Fruit fly (Drosophila melanogaster): ENCODE measurements around the gene CG5412.

The CG5412 gene

DNA sequence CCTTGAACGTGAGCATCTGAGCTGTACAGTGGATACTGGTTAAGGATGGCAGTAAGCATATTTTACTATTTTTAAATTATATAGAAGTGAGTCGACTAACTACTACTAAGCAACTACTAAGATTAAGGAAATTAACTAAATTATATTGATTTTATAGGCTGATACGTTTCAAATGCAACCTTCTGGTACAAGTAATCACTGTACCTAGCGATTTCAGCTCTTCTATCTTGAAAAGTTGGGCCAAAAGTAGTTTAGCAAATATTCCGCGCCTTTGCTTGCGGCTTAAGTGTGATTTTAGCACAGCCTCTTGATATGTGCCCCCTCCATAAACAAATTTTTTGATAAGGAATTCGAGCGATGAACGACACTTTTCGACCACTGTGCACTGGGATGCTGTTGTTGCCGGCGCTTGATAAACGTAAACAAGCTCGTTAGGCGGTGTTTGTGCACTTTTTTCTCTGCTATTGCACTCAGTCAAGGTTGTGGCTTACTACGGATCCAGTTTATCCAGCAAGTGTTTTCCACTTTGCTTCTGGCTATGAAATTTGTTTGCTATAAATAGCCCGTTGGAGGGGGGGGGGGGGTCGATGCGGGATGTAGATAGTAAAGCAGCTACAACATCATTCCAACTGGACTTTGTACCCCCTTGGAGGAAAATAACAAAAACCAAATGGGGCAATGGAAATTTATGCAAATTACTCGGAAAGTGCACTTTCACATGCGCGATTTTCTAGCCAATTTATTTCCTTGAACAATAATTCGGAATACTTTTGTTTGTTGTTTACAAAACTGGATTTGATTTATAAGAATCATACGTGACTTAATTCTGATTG is 20.4 kb upstream of the CG5412 start (continued):
- TF ChIP-seq Jarid2 (GFP tag; optimal IDR thresholded peaks at IDR 0.05) (peak; percentile 8), mirr (GFP tag; optimal IDR thresholded peaks at IDR 0.05) (no peak), CG11085 (GFP tag; IDR thresholded peaks at IDR 0.05) (peak; percentile 30; the same call in 1 of the 2 replicates), lmd (GFP tag; IDR thresholded peaks at IDR 0.05) (peak; percentile 84), NfI (GFP tag; optimal IDR thresholded peaks at IDR 0.05) (peak; percentile 21), fd64A (GFP tag; optimal IDR thresholded peaks at IDR 0.05) (no peak), Optix (GFP tag; IDR thresholded peaks at IDR 0.05) (no peak), Ptx1 (GFP tag; IDR thresholded peaks at IDR 0.05) (peak; percentile 88), stc (GFP tag; IDR thresholded peaks at IDR 0.05) (peak; percentile 74), pnt (GFP tag; optimal IDR thresholded peaks at IDR 0.05) (no peak), bsh (GFP tag; optimal IDR thresholded peaks at IDR 0.05) (peak; percentile 15 to 78), dmrt11E (tag; optimal IDR thresholded peaks at IDR 0.05) (no peak), Antp (GFP tag; optimal IDR thresholded peaks at IDR 0.05) (peak; percentile 7), Fer1 (GFP tag; optimal IDR thresholded peaks at IDR 0.05) (peak; percentile 66), Pdp1 (GFP tag; optimal IDR thresholded peaks at IDR 0.05) (peak in 1 of 2 experiments; percentile 1), D (optimal IDR thresholded peaks at IDR 0.05) (no peak), D (GFP tag; optimal IDR thresholded peaks at IDR 0.05) (no peak), CG18619 (GFP tag; optimal IDR thresholded peaks at IDR 0.05) (peak; percentile 56), HLH3B (GFP tag; IDR thresholded peaks at IDR 0.05) (peak; percentile 84), Ada2b (GFP tag; IDR thresholded peaks at IDR 0.05) (peak; percentile 85), CG14860 (GFP tag; IDR thresholded peaks at IDR 0.05; ENCODE audit: partially characterized antibody) (no peak), zfh2 (GFP tag; optimal IDR thresholded peaks at IDR 0.05) (peak; percentile 66), Neu2 (GFP tag; optimal IDR thresholded peaks at IDR 0.05; ENCODE audit: borderline replicate concordance) (no peak), gcm (GFP tag; optimal IDR thresholded peaks at IDR 0.05) (no peak), fu2 (GFP tag; optimal IDR thresholded peaks at IDR 0.05) (peak; percentile 7), H15 (GFP tag; IDR thresholded peaks at IDR 0.05) (peak; percentile 83), CG8281 (tag; optimal IDR thresholded peaks at IDR 0.05) (no peak), ttk (GFP tag; IDR thresholded peaks at IDR 0.05) (peak; percentile 66), Sox102F (GFP tag; optimal IDR thresholded peaks at IDR 0.05) (peak; percentile 47), slou (GFP tag; optimal IDR thresholded peaks at IDR 0.05) (no peak), CG13287 (GFP tag; IDR thresholded peaks at IDR 0.05; ENCODE audit: partially characterized antibody) (no peak), YL-1 (GFP tag; optimal IDR thresholded peaks at IDR 0.05) (no peak), ATbp (GFP tag; optimal IDR thresholded peaks at IDR 0.05) (peak; percentile 16), CG8089 (GFP tag; optimal IDR thresholded peaks at IDR 0.05) (no peak), CG6654 (GFP tag; optimal IDR thresholded peaks at IDR 0.05) (peak; percentile 28), inv (GFP tag; IDR thresholded peaks at IDR 0.05; ENCODE audit: partially characterized antibody) (no peak), p53 (GFP tag; optimal IDR thresholded peaks at IDR 0.05) (no peak), Stat92E (GFP tag; optimal IDR thresholded peaks at IDR 0.05) (no peak), org-1 (GFP tag; optimal IDR thresholded peaks at IDR 0.05) (peak; percentile 43), Hmr (GFP tag; optimal IDR thresholded peaks at IDR 0.05) (peak; percentile 59), C15 (GFP tag; IDR thresholded peaks at IDR 0.05) (0 out of 3 replicates have a peak, but pooled peaks have one; percentile 54), hb (GFP tag; IDR thresholded peaks at IDR 0.05; ENCODE audit: partially characterized antibody) (no peak), ac (GFP tag; optimal IDR thresholded peaks at IDR 0.05) (no peak), sqz (GFP tag; optimal IDR thresholded peaks at IDR 0.05) (peak; percentile 7), CG11504 (tag; optimal IDR thresholded peaks at IDR 0.05) (peak; percentile 82), Lpt (GFP tag; optimal IDR thresholded peaks at IDR 0.05) (no peak), chm (GFP tag; IDR thresholded peaks at IDR 0.05) (peak; percentile 53; the same call in 1 of the 2 replicates), CG16863 (GFP tag; optimal IDR thresholded peaks at IDR 0.05) (no peak), aop (GFP tag; IDR thresholded peaks at IDR 0.05) (no peak)

Measured in whole organism, embryonic.